Fruit fly (Drosophila melanogaster): ENCODE results near the gene CtsK1.

- TF ChIP-seq Oli (tag; optimal IDR thresholded peaks at IDR 0.05), result no peak
- TF ChIP-seq maf-S (GFP tag; optimal IDR thresholded peaks at IDR 0.05), result no peak
- TF ChIP-seq CG1602 (GFP tag; optimal IDR thresholded peaks at IDR 0.05), result no peak
- peak; percentile 30 for TF ChIP-seq ewg (GFP tag; optimal IDR thresholded peaks at IDR 0.05)
- TF ChIP-seq toy (GFP tag; IDR thresholded peaks at IDR 0.05), result no peak
- no peak for TF ChIP-seq gcm (GFP tag; optimal IDR thresholded peaks at IDR 0.05)
Measured at dm6 chr3L:13949440-13950066, 44.5 kb upstream of the CtsK1 start.

Data from whole organism, embryonic.